Worm (Caenorhabditis elegans): Measurements from ENCODE around the gene enri-2.

ce11 chrX:14513462-14513861 lies 32.2 kb upstream of the enri-2 start:
- TF ChIP-seq lin-15B (tag; optimal IDR thresholded peaks at IDR 0.05) (no peak), egl-27 (tag; optimal IDR thresholded peaks at IDR 0.05) (no peak), aly-2 (tag; optimal IDR thresholded peaks at IDR 0.05) (no peak), dpl-1 (GFP tag; optimal IDR thresholded peaks at IDR 0.05) (no peak), unc-130 (GFP tag; optimal IDR thresholded peaks at IDR 0.05) (no peak), nhr-77 (tag; optimal IDR thresholded peaks at IDR 0.05) (no peak), unc-62 (GFP tag; optimal IDR thresholded peaks at IDR 0.05 in 1 of 2) (peak in 1 of 2 experiments; percentile 84), unc-62 (tag; optimal IDR thresholded peaks at IDR 0.05) (no peak), spr-1 (tag; optimal IDR thresholded peaks at IDR 0.05) (no peak), pqm-1 (tag; optimal IDR thresholded peaks at IDR 0.05) (no peak), unc-39 (tag; optimal IDR thresholded peaks at IDR 0.05) (no peak), zfp-3 (GFP tag; conservative IDR thresholded peaks at IDR 0.05) (no peak), egl-43 (GFP tag; IDR thresholded peaks at IDR 0.05) (no peak)

Data from whole organism, L4 larva.